Fruit fly (Drosophila melanogaster) whole organism, wandering third instar larva: ENCODE results near the gene Agpat2.
A peak's percentile ranks its signal among the peaks of the same experiment; 100 is the strongest.

Experiments
- Abd-B ChIP-seq: fragments of >200 bp; optimal IDR thresholded peaks from 2 replicates; lab custom pipeline; 2017; ENCODE audit warnings: missing biosample characterization, missing genetic modification characterization
- CG32264 ChIP-seq: fragments of 200-800 bp; sonication (Bioruptor generic); optimal IDR thresholded peaks from 2 replicates; lab custom pipeline; 2016; ENCODE audit warnings: missing biosample characterization, missing genetic modification characterization
- CG9705 ChIP-seq: fragments of 200-800 bp; sonication (Bioruptor generic); optimal IDR thresholded peaks from 2 replicates; lab custom pipeline; 2018; ENCODE audit warnings: missing biosample characterization, mild to moderate bottlenecking, missing genetic modification characterization
- CrebA ChIP-seq: fragments of 200-800 bp; sonication (Bioruptor generic); optimal IDR thresholded peaks from 2 replicates; lab custom pipeline; 2016; ENCODE audit warnings: missing biosample characterization, mild to moderate bottlenecking, missing genetic modification characterization, borderline replicate concordance
- Dif ChIP-seq: fragments of 200-275, 200-300 bp; sonication (Bioruptor generic); optimal IDR thresholded peaks from 2 replicates; lab custom pipeline; 2018; ENCODE audit warnings: missing biosample characterization, missing genetic modification characterization; ENCODE audit not compliant: partially characterized antibody
- GATAd ChIP-seq: sonication (Bioruptor generic); optimal IDR thresholded peaks from 2 replicates; lab custom pipeline; 2016; ENCODE audit warnings: missing biosample characterization, missing genetic modification characterization
- HLH106 ChIP-seq: fragments of 200-800 bp; optimal IDR thresholded peaks from 3 replicates; lab custom pipeline; 2019; ENCODE audit warnings: missing biosample characterization, mild to moderate bottlenecking, missing genetic modification characterization, moderate library complexity
- Hnf4 ChIP-seq: fragments of 200-800 bp; sonication (Bioruptor generic); optimal IDR thresholded peaks from 2 replicates; lab custom pipeline; 2016; ENCODE audit warnings: missing biosample characterization, mild to moderate bottlenecking, missing genetic modification characterization
- Hr78 ChIP-seq: fragments of >200 bp; optimal IDR thresholded peaks from 2 replicates; lab custom pipeline; 2017; ENCODE audit warnings: missing biosample characterization, missing genetic modification characterization
- Hr83 ChIP-seq: fragments of 200-300 bp; sonication (Bioruptor generic); optimal IDR thresholded peaks from 2 replicates; lab custom pipeline; 2016; ENCODE audit warnings: missing biosample characterization, mild to moderate bottlenecking, missing genetic modification characterization, moderate library complexity; ENCODE audit not compliant: poor library complexity, severe bottlenecking
- Mio ChIP-seq: sonication (Bioruptor generic); optimal IDR thresholded peaks from 2 replicates; lab custom pipeline; 2016; ENCODE audit warnings: missing biosample characterization, missing genetic modification characterization
- Myc ChIP-seq: fragments of >200 bp; optimal IDR thresholded peaks from 2 replicates; lab custom pipeline; 2017
- N ChIP-seq: fragments of >200 bp; optimal IDR thresholded peaks from 2 replicates; lab custom pipeline; 2018; ENCODE audit warnings: missing biosample characterization, missing external identifiers, missing genetic modification characterization
- OdsH ChIP-seq: fragments of 200-800 bp; sonication (Bioruptor generic); optimal IDR thresholded peaks from 2 replicates; lab custom pipeline; 2016; ENCODE audit warnings: missing biosample characterization, mild to moderate bottlenecking, missing genetic modification characterization
- Rel ChIP-seq, 2 experiments: fragments of 200-800 bp; sonication (Bioruptor generic) in 1 of 2; optimal IDR thresholded peaks; 2 replicates in 1 of 2; 3 replicates in 1 of 2; lab custom pipeline; 2016 to 2019; ENCODE audit warnings: mild to moderate bottlenecking in 2 of 2, missing biosample characterization in 2 of 2, missing genetic modification characterization in 2 of 2, moderate library complexity in 1 of 2
- Sp1 ChIP-seq: fragments of 200-800 bp; sonication (Bioruptor generic); optimal IDR thresholded peaks from 3 replicates; lab custom pipeline; 2019; ENCODE audit warnings: missing biosample characterization, mild to moderate bottlenecking, missing genetic modification characterization, moderate library complexity
- Vsx2 ChIP-seq: fragments of 200-300, 225-300 bp; sonication (Bioruptor generic); optimal IDR thresholded peaks from 2 replicates; lab custom pipeline; 2018; ENCODE audit warnings: missing biosample characterization, missing genetic modification characterization; ENCODE audit not compliant: partially characterized antibody
- br ChIP-seq: fragments of 200-800 bp; sonication (Bioruptor generic); optimal IDR thresholded peaks from 2 replicates; lab custom pipeline; 2016; ENCODE audit warnings: missing biosample characterization, missing genetic modification characterization
- brk ChIP-seq: fragments of 200-800 bp; sonication (Bioruptor generic); optimal IDR thresholded peaks from 2 replicates; lab custom pipeline; 2016; ENCODE audit warnings: missing biosample characterization, mild to moderate bottlenecking, missing genetic modification characterization
- dl ChIP-seq, 2 experiments: fragments of 175-275, 200-275 bp in 1 of 2; fragments of 200-275 bp in 1 of 2; sonication (Bioruptor generic); optimal IDR thresholded peaks; lab custom pipeline; 2018; ENCODE audit warnings: mild to moderate bottlenecking in 2 of 2, missing biosample characterization in 2 of 2, missing genetic modification characterization in 2 of 2, moderate library complexity in 2 of 2; ENCODE audit not compliant: partially characterized antibody in 2 of 2, insufficient read depth in 1 of 2
- dmrt93B ChIP-seq: fragments of 200-800 bp; sonication (Bioruptor generic); optimal IDR thresholded peaks from 2 replicates; lab custom pipeline; 2018; ENCODE audit warnings: missing biosample characterization, mild to moderate bottlenecking, missing genetic modification characterization
- dsf ChIP-seq: sonication (Bioruptor generic); optimal IDR thresholded peaks from 2 replicates; lab custom pipeline; 2016; ENCODE audit warnings: missing biosample characterization, missing genetic modification characterization, borderline replicate concordance
- foxo ChIP-seq, 2 experiments: fragments of 200-800 bp; sonication (Bioruptor generic); optimal IDR thresholded peaks; 2 replicates in 1 of 2; 3 replicates in 1 of 2; lab custom pipeline; 2016 to 2017; ENCODE audit warnings: missing biosample characterization in 2 of 2, missing genetic modification characterization in 2 of 2
- fru ChIP-seq: fragments of 200-800 bp; sonication (Bioruptor generic); optimal IDR thresholded peaks from 3 replicates; lab custom pipeline; 2016; ENCODE audit warnings: missing biosample characterization, mild to moderate bottlenecking, missing genetic modification characterization
- h ChIP-seq: fragments of 200-800 bp; sonication (Bioruptor generic); optimal IDR thresholded peaks from 3 replicates; lab custom pipeline; 2016; ENCODE audit warnings: missing biosample characterization, mild to moderate bottlenecking, missing genetic modification characterization
- jim ChIP-seq: fragments of 175-275, 200-325 bp; sonication (Bioruptor generic); optimal IDR thresholded peaks from 2 replicates; lab custom pipeline; 2016; ENCODE audit warnings: missing biosample characterization, mild to moderate bottlenecking, missing genetic modification characterization
- pan ChIP-seq: fragments of >200 bp; optimal IDR thresholded peaks from 2 replicates; lab custom pipeline; 2017
- psq ChIP-seq: fragments of 200-800 bp; sonication (Bioruptor generic); optimal IDR thresholded peaks from 3 replicates; lab custom pipeline; 2017; ENCODE audit warnings: missing biosample characterization, mild to moderate bottlenecking, missing genetic modification characterization, moderate library complexity
- rgr ChIP-seq: fragments of 200-800 bp; sonication (Bioruptor generic); optimal IDR thresholded peaks from 3 replicates; lab custom pipeline; 2016; ENCODE audit warnings: missing biosample characterization, mild to moderate bottlenecking, missing genetic modification characterization
- sage ChIP-seq: fragments of 200-800 bp; sonication (Bioruptor generic); optimal IDR thresholded peaks from 2 replicates; lab custom pipeline; 2016; ENCODE audit warnings: missing biosample characterization, mild to moderate bottlenecking, missing genetic modification characterization
- sv ChIP-seq: fragments of 200-800 bp; sonication (Bioruptor generic); optimal IDR thresholded peaks from 3 replicates; lab custom pipeline; 2016; ENCODE audit warnings: missing biosample characterization, missing genetic modification characterization
- tai ChIP-seq: sonication (Bioruptor generic); optimal IDR thresholded peaks from 2 replicates; lab custom pipeline; 2016; ENCODE audit warnings: missing biosample characterization, missing genetic modification characterization
- usp ChIP-seq: fragments of >200 bp; optimal IDR thresholded peaks from 2 replicates; lab custom pipeline; 2017; ENCODE audit warnings: missing biosample characterization, missing genetic modification characterization
- woc ChIP-seq: sonication (Bioruptor generic); optimal IDR thresholded peaks from 2 replicates; lab custom pipeline; 2016; ENCODE audit warnings: missing biosample characterization, mild to moderate bottlenecking, missing genetic modification characterization

Gene Agpat2

dm6 chr2L:8485562-8485961, 21.8 kb upstream of the Agpat2 start:
- TF ChIP-seq jim (GFP tag; lab: Kevin White, UChicago): peak; percentile 2
- no peak for TF ChIP-seq rgr (GFP tag; lab: Kevin White, UChicago)
- TF ChIP-seq Hnf4 (GFP tag; lab: Kevin White, UChicago): peak; percentile 45
- TF ChIP-seq HLH106: no peak
- no peak for TF ChIP-seq fru (GFP tag; lab: Kevin White, UChicago)
- peak; percentile 7 for TF ChIP-seq OdsH (GFP tag; lab: Kevin White, UChicago)
- TF ChIP-seq, all 38 proteins: peak for 3

- TF ChIP-seq woc (GFP tag; lab: Kevin White, UChicago) (no peak), h (no peak), sv (no peak), GATAd (GFP tag; lab: Kevin White, UChicago) (no peak), Rel (GFP tag; optimal IDR thresholded peaks at IDR 0.05; lab: Kevin White, UChicago) (no peak), Rel (tag; optimal IDR thresholded peaks at IDR 0.05; lab: Kevin White, UChicago) (peak; percentile 50)
- TF ChIP-seq, all 38 proteins: peak for 1
Observed at dm6 chr2L:8481623-8482424, 18.0 kb upstream of the Agpat2 start, which contains the start of gene CG43796. Gene CG43796, plus strand, starts transcription at chr2L:8482374.

- TF ChIP-seq Hr78 (GFP tag; lab: Kevin White, UChicago): no peak
- TF ChIP-seq CrebA (GFP tag; lab: Kevin White, UChicago): no peak
Observed at dm6 chr2L:8480825-8481224, 17.0 kb upstream of the Agpat2 start.

DNA sequence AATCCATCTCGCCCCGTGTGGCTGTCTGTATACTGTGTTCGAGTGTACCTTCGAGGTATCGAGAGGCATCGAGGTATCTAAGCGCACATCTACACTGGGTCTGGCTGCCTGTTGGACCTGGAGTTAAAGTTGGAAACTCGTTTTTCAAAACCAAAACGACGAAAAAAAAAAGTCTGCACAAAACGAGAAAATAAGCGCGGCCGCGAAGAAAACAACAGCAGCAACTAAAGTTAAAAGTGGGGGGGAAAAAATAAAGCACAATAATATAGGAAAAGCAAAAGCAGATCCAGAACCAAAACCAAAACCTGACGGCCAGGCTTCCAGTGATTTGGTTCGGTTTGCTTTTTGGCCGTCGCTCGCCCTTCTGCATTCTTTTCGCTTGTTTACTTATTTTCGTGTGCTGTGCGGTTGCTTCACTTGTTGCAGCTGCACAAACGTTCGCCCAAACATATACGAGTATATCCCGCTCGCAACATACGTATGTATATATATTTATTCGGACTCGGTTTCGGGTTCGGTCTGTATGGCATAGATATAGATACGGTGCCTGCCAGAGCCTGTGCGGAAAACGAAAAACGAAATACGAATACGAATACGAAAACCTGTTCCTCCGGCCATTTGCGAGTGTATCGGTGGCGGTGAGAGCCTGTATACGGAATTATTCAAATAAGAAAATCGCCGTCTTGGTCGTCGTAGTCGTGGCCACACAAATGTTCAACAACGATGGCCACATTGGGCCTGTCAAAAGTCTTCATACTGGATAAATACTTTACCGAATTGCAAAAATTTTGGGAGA, 15.3 kb upstream of the Agpat2 start:
- TF ChIP-seq dl (GFP tag; optimal IDR thresholded peaks at IDR 0.05; lab: Kevin White, UChicago; ENCODE audit: insufficient read depth in 1 of 2, partially characterized antibody in 2 of 2): no peak
- TF ChIP-seq rgr (GFP tag; lab: Kevin White, UChicago): no peak
- peak; percentile 13 for TF ChIP-seq Vsx2 (GFP tag; lab: Kevin White, UChicago)
- no peak for TF ChIP-seq h
- TF ChIP-seq sage (GFP tag; lab: Kevin White, UChicago): peak; percentile 47
- no peak for TF ChIP-seq OdsH (GFP tag; lab: Kevin White, UChicago)
- no peak for TF ChIP-seq foxo (GFP tag; optimal IDR thresholded peaks at IDR 0.05; lab: Kevin White, UChicago)
- no peak for TF ChIP-seq br (GFP tag; lab: Kevin White, UChicago)
- peak; percentile 84 for TF ChIP-seq Sp1 (GFP tag; lab: Kevin White, UChicago)
- peak; percentile 45 for TF ChIP-seq psq (GFP tag; lab: Kevin White, UChicago)
- TF ChIP-seq dmrt93B (GFP tag; lab: Kevin White, UChicago): no peak
- TF ChIP-seq tai (GFP tag; lab: Kevin White, UChicago): no peak
- no peak for TF ChIP-seq dsf (GFP tag; lab: Kevin White, UChicago)
- TF ChIP-seq sv: no peak
- peak; percentile 67 for TF ChIP-seq brk (GFP tag; lab: Kevin White, UChicago)
- peak; percentile 10 for TF ChIP-seq fru (GFP tag; lab: Kevin White, UChicago)
- TF ChIP-seq CrebA (GFP tag; lab: Kevin White, UChicago): peak; percentile 90
- TF ChIP-seq usp (GFP tag; lab: Kevin White, UChicago): no peak
- no peak for TF ChIP-seq CG9705 (GFP tag; lab: Kevin White, UChicago)
- peak; percentile 86 for TF ChIP-seq Rel (GFP tag; optimal IDR thresholded peaks at IDR 0.05; lab: Kevin White, UChicago)
- peak; percentile 3 for TF ChIP-seq Rel (tag; optimal IDR thresholded peaks at IDR 0.05; lab: Kevin White, UChicago)

DNA sequence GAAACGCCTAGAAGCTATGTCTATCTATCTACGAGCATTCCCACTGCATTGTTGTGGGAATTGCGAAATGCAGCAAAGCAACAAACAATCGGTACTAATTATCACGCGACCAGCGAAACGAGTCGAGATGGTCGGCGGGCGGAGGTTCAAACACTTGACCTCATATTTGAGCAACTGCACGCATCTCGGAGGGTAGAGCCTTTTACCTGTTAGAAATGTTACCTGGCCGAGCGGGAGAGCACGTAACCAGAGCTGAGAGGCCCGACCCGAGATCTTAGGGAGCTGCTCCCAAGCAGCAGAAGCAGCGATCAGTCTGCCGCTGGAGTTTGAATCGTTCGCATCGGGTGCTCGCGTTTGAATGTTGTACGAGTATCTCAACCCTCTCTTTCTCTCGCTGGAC, 14.6 kb upstream of the Agpat2 start:
- TF ChIP-seq foxo (GFP tag; optimal IDR thresholded peaks at IDR 0.05; lab: Kevin White, UChicago): no peak
- no peak for TF ChIP-seq pan (lab: Kevin White, UChicago)
- TF ChIP-seq Dif (GFP tag; lab: Kevin White, UChicago): peak; percentile 73
- TF ChIP-seq dl (GFP tag; optimal IDR thresholded peaks at IDR 0.05; lab: Kevin White, UChicago; ENCODE audit: insufficient read depth in 1 of 2, partially characterized antibody in 2 of 2): peak; percentile 68 to 70
- TF ChIP-seq rgr (GFP tag; lab: Kevin White, UChicago): no peak
- no peak for TF ChIP-seq GATAd (GFP tag; lab: Kevin White, UChicago)
- no peak for TF ChIP-seq OdsH (GFP tag; lab: Kevin White, UChicago)
- no peak for TF ChIP-seq CG32264 (GFP tag; lab: Kevin White, UChicago)
- TF ChIP-seq woc (GFP tag; lab: Kevin White, UChicago): no peak
- no peak for TF ChIP-seq Mio (GFP tag; lab: Kevin White, UChicago)
- no peak for TF ChIP-seq Sp1 (GFP tag; lab: Kevin White, UChicago)
- TF ChIP-seq fru (GFP tag; lab: Kevin White, UChicago): no peak
- no peak for TF ChIP-seq sage (GFP tag; lab: Kevin White, UChicago)
- no peak for TF ChIP-seq dmrt93B (GFP tag; lab: Kevin White, UChicago)
- TF ChIP-seq br (GFP tag; lab: Kevin White, UChicago): no peak
- TF ChIP-seq brk (GFP tag; lab: Kevin White, UChicago): no peak
- no peak for TF ChIP-seq Hr78 (GFP tag; lab: Kevin White, UChicago)
- TF ChIP-seq sv: no peak
- TF ChIP-seq HLH106: no peak
- peak; percentile 37 for TF ChIP-seq Hr83 (GFP tag; lab: Kevin White, UChicago)
- TF ChIP-seq Abd-B: no peak
- no peak for TF ChIP-seq N (GFP tag; lab: Kevin White, UChicago)
- no peak for TF ChIP-seq Rel (GFP tag; optimal IDR thresholded peaks at IDR 0.05; lab: Kevin White, UChicago)
- TF ChIP-seq Rel (tag; optimal IDR thresholded peaks at IDR 0.05; lab: Kevin White, UChicago): no peak
- peak; percentile 29 for TF ChIP-seq Vsx2 (GFP tag; lab: Kevin White, UChicago)
- no peak for TF ChIP-seq Myc
